Worm (Caenorhabditis elegans): ENCODE results near the gene pdl-1.
A peak's percentile ranks its signal among the peaks of the same experiment; 100 is the strongest.

The pdl-1 gene

DNA sequence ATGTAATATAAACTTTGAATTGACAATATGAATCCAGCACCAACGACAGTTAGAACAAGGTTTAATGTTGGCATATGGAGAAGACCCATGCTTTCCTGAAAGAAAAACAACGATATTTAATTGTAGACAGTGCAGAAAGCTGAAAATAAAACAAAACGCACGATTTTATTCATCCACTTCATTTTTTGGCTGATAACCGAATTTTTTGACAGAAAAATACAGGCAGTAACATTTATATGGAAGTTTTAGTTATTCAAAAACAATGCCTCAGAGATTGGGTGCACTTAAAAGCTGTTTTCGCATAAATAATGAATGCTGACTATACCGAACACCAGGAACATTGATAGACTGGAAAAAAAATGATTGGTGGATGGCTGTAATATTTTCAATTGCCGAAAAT is 17.9 kb upstream of the pdl-1 start, which contains the start of gene mfsd-13.2:
mfsd-13.2 (minus strand) TSS at position 101 of the 400 bp plus-strand sequence.
- no peak for TF ChIP-seq nhr-76 (tag; optimal IDR thresholded peaks at IDR 0.05)
- peak in 1 of 2 experiments; percentile 76 for TF ChIP-seq unc-62 (GFP tag; optimal IDR thresholded peaks at IDR 0.05 in 1 of 2)
- no peak for TF ChIP-seq unc-62 (tag; optimal IDR thresholded peaks at IDR 0.05)
- no peak for TF ChIP-seq lin-38 (GFP tag; IDR thresholded peaks at IDR 0.05)
- no peak for TF ChIP-seq zip-11 (GFP tag; IDR thresholded peaks at IDR 0.05)
- TF ChIP-seq Y5F2A.4 (GFP tag; optimal IDR thresholded peaks at IDR 0.05) = no peak

- TF ChIP-seq lin-29 (GFP tag; IDR thresholded peaks at IDR 0.05) (no peak), mdt-29 (GFP tag; IDR thresholded peaks at IDR 0.05) (no peak), spr-1 (tag; optimal IDR thresholded peaks at IDR 0.05) (no peak), zip-2 (tag; optimal IDR thresholded peaks at IDR 0.05) (no peak), arid-1 (GFP tag; conservative IDR thresholded peaks at IDR 0.05) (no peak), snpc-4 (tag; optimal IDR thresholded peaks at IDR 0.05) (no peak), nhr-77 (tag; optimal IDR thresholded peaks at IDR 0.05) (peak; percentile 76), ama-1 (optimal IDR thresholded peaks at IDR 0.05) (no peak), ctbp-1 (GFP tag; IDR thresholded peaks at IDR 0.05) (no peak), daf-16 (GFP tag; optimal IDR thresholded peaks at IDR 0.05) (no peak), daf-16 (tag; optimal IDR thresholded peaks at IDR 0.05) (peak; percentile 65), Y5F2A.4 (GFP tag; optimal IDR thresholded peaks at IDR 0.05) (no peak), ceh-82 (tag; optimal IDR thresholded peaks at IDR 0.05) (no peak), daf-8 (GFP tag; IDR thresholded peaks at IDR 0.05) (no peak), saeg-2 (GFP tag; IDR thresholded peaks at IDR 0.05) (no peak), D1046.2 (GFP tag; IDR thresholded peaks at IDR 0.05) (no peak), nhr-25 (tag; optimal IDR thresholded peaks at IDR 0.05; ENCODE audit: borderline replicate concordance, insufficient read depth) (no peak), T20F7.1 (GFP tag; optimal IDR thresholded peaks at IDR 0.05) (no peak), ceh-20 (GFP tag; IDR thresholded peaks at IDR 0.05) (no peak), F26F4.8 (GFP tag; conservative IDR thresholded peaks at IDR 0.05) (no peak), lir-3 (tag; optimal IDR thresholded peaks at IDR 0.05) (no peak), rbr-2 (tag; optimal IDR thresholded peaks at IDR 0.05) (no peak), vab-7 (GFP tag; IDR thresholded peaks at IDR 0.05) (no peak), hif-1 (tag; optimal IDR thresholded peaks at IDR 0.05) (no peak), dve-1 (tag; optimal IDR thresholded peaks at IDR 0.05; ENCODE audit: insufficient read depth) (peak; percentile 80), dmd-8 (GFP tag; IDR thresholded peaks at IDR 0.05) (no peak), F10B5.3 (tag; optimal IDR thresholded peaks at IDR 0.05) (no peak), dmd-6 (GFP tag; IDR thresholded peaks at IDR 0.05) (peak; percentile 91), lim-7 (GFP tag; IDR thresholded peaks at IDR 0.05) (no peak), hmg-1.1 (GFP tag; IDR thresholded peaks at IDR 0.05) (no peak), cey-2 (tag; optimal IDR thresholded peaks at IDR 0.05; ENCODE audit: borderline replicate concordance, insufficient read depth) (no peak), lin-38 (GFP tag; IDR thresholded peaks at IDR 0.05) (no peak), pha-4 (GFP tag; IDR thresholded peaks at IDR 0.05) (no peak), pha-4 (tag; optimal IDR thresholded peaks at IDR 0.05) (no peak), tag-97 (GFP tag; IDR thresholded peaks at IDR 0.05) (no peak), F44E2.7 (GFP tag; IDR thresholded peaks at IDR 0.05) (no peak), ceh-62 (tag; optimal IDR thresholded peaks at IDR 0.05) (no peak), aha-1 (tag) (no peak), unc-39 (tag; optimal IDR thresholded peaks at IDR 0.05) (no peak), php-3 (GFP tag; IDR thresholded peaks at IDR 0.05) (peak; percentile 90), Y75B8A.6 (GFP tag; IDR thresholded peaks at IDR 0.05) (no peak), F37D6.2 (tag; optimal IDR thresholded peaks at IDR 0.05) (no peak), nhr-48 (tag; optimal IDR thresholded peaks at IDR 0.05) (peak; percentile 12), hlh-11 (tag; optimal IDR thresholded peaks at IDR 0.05) (peak; percentile 60), F49E8.2 (tag; optimal IDR thresholded peaks at IDR 0.05; ENCODE audit: borderline replicate concordance) (no peak), nhr-111 (GFP tag; optimal IDR thresholded peaks at IDR 0.05) (no peak), lin-15B (tag; optimal IDR thresholded peaks at IDR 0.05) (no peak)
Observed at ce11 chrII:7166768-7167167, 16.8 kb upstream of the pdl-1 start.
